Worm (Caenorhabditis elegans): ENCODE results near the gene F38A1.15.

DNA sequence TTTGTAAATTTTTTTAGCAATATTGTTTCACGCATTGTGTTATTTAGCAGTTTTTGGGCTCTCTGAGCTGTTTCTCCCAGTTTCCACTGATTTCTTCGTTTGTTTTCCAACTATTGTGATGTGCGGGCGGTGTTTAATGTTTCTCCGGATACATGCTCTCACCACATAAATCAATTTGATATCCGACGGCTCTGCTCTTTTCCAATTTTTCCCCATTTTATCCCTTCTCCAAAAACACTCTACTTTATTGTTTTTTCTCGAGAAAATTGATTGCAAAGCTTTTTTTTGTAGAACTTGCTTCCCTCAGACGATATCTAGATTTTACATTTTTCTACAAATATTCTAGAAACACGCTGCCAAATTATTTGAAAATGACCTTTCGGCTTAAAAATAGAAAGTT is 27.7 kb downstream of the F38A1.15 start:
- TF ChIP-seq ama-1 (optimal IDR thresholded peaks at IDR 0.05) = no peak
- no peak for TF ChIP-seq B0310.2 (tag; optimal IDR thresholded peaks at IDR 0.05)
- TF ChIP-seq flt-1 (GFP tag; IDR thresholded peaks at IDR 0.05) = no peak
- TF ChIP-seq ceh-36 (tag; optimal IDR thresholded peaks at IDR 0.05) = no peak
- no peak for TF ChIP-seq F13C5.2 (tag; optimal IDR thresholded peaks at IDR 0.05)
- no peak for TF ChIP-seq ceh-13 (GFP tag; optimal IDR thresholded peaks at IDR 0.05)
- no peak for TF ChIP-seq hnd-1 (tag; optimal IDR thresholded peaks at IDR 0.05)
- no peak for TF ChIP-seq ets-7 (tag; optimal IDR thresholded peaks at IDR 0.05)
- TF ChIP-seq pes-1 (GFP tag; IDR thresholded peaks at IDR 0.05) = no peak
